Fruit fly (Drosophila melanogaster): ENCODE data around the gene Polr2J.

Gene Polr2J

dm6 chr2L:17384331-17385220, 25.6 kb downstream of the Polr2J start, which contains the start of gene CLIP-190 (continued):
- TF ChIP-seq CG7556 (GFP tag; optimal IDR thresholded peaks at IDR 0.05) (no peak), ssp (GFP tag; IDR thresholded peaks at IDR 0.05) (no peak), CG5953 (GFP tag; IDR thresholded peaks at IDR 0.05) (no peak), CrebB (tag; optimal IDR thresholded peaks at IDR 0.05) (no peak), sug (tag; optimal IDR thresholded peaks at IDR 0.05) (no peak), CG14441 (GFP tag; IDR thresholded peaks at IDR 0.05) (no peak), CG10321 (GFP tag; IDR thresholded peaks at IDR 0.05) (no peak), zf30C (GFP tag; optimal IDR thresholded peaks at IDR 0.05) (no peak), gsb (GFP tag; IDR thresholded peaks at IDR 0.05) (no peak), unc-4 (GFP tag; IDR thresholded peaks at IDR 0.05; ENCODE audit: partially characterized antibody) (peak; percentile 64), CG3065 (GFP tag; optimal IDR thresholded peaks at IDR 0.05) (peak; percentile 29), klu (GFP tag; IDR thresholded peaks at IDR 0.05) (no peak), Aef1 (GFP tag; IDR thresholded peaks at IDR 0.05) (peak; percentile 89), Eip74EF (GFP tag; optimal IDR thresholded peaks at IDR 0.05) (peak in 1 of 2 experiments; percentile 63), Oli (tag; optimal IDR thresholded peaks at IDR 0.05) (peak; percentile 2), CG15073 (GFP tag; optimal IDR thresholded peaks at IDR 0.05) (no peak), nmo (GFP tag; optimal IDR thresholded peaks at IDR 0.05) (peak; percentile 58), CG9817 (tag; optimal IDR thresholded peaks at IDR 0.05) (no peak), CG12769 (tag; optimal IDR thresholded peaks at IDR 0.05) (peak; percentile 12), CG6791 (GFP tag; IDR thresholded peaks at IDR 0.05; ENCODE audit: partially characterized antibody) (peak; percentile 85), CG42726 (GFP tag; IDR thresholded peaks at IDR 0.05; ENCODE audit: partially characterized antibody) (peak; percentile 74; the same call in 1 of the 2 replicates), CG2116 (GFP tag; optimal IDR thresholded peaks at IDR 0.05) (peak; percentile 90), CG15479 (GFP tag; optimal IDR thresholded peaks at IDR 0.05) (no peak), D19B (GFP tag; optimal IDR thresholded peaks at IDR 0.05) (no peak), oc (tag; optimal IDR thresholded peaks at IDR 0.05) (no peak), slou (GFP tag; optimal IDR thresholded peaks at IDR 0.05) (no peak), CG17361 (GFP tag; IDR thresholded peaks at IDR 0.05) (0 out of 3 replicates have a peak, but pooled peaks have one; percentile 13), schlank (tag; optimal IDR thresholded peaks at IDR 0.05) (no peak), en (GFP tag; optimal IDR thresholded peaks at IDR 0.05) (no peak), Dip3 (GFP tag; optimal IDR thresholded peaks at IDR 0.05) (peak; percentile 22), Hr39 (optimal IDR thresholded peaks at IDR 0.05) (no peak), CG10267 (tag; optimal IDR thresholded peaks at IDR 0.05) (no peak), odd (GFP tag; optimal IDR thresholded peaks at IDR 0.05) (no peak), B-H2 (GFP tag; optimal IDR thresholded peaks at IDR 0.05) (no peak), tap (tag; optimal IDR thresholded peaks at IDR 0.05) (no peak), Dbx (GFP tag; IDR thresholded peaks at IDR 0.05) (0 out of 3 replicates have a peak, but pooled peaks have one; percentile 21), Gsc (GFP tag; IDR thresholded peaks at IDR 0.05) (no peak), otp (GFP tag; IDR thresholded peaks at IDR 0.05) (no peak), Fer2 (tag; optimal IDR thresholded peaks at IDR 0.05) (no peak), hbn (GFP tag; IDR thresholded peaks at IDR 0.05; ENCODE audit: partially characterized antibody) (peak; percentile 44; the same call in 1 of the 2 replicates), Hmr (GFP tag; optimal IDR thresholded peaks at IDR 0.05) (peak; percentile 10), Drgx (GFP tag; IDR thresholded peaks at IDR 0.05) (no peak), zfh1 (GFP tag; IDR thresholded peaks at IDR 0.05) (no peak), CG1529 (GFP tag; optimal IDR thresholded peaks at IDR 0.05) (no peak), row (GFP tag; IDR thresholded peaks at IDR 0.05) (peak; percentile 87), CG10366 (GFP tag; IDR thresholded peaks at IDR 0.05) (no peak), CG9437 (GFP tag; optimal IDR thresholded peaks at IDR 0.05) (no peak), Jarid2 (GFP tag; optimal IDR thresholded peaks at IDR 0.05) (no peak), amos (GFP tag; IDR thresholded peaks at IDR 0.05; ENCODE audit: partially characterized antibody) (peak; percentile 82; the same call in 1 of the 2 replicates)
